Worm (Caenorhabditis elegans): ENCODE results near the gene cnc-5.

Gene cnc-5

DNA sequence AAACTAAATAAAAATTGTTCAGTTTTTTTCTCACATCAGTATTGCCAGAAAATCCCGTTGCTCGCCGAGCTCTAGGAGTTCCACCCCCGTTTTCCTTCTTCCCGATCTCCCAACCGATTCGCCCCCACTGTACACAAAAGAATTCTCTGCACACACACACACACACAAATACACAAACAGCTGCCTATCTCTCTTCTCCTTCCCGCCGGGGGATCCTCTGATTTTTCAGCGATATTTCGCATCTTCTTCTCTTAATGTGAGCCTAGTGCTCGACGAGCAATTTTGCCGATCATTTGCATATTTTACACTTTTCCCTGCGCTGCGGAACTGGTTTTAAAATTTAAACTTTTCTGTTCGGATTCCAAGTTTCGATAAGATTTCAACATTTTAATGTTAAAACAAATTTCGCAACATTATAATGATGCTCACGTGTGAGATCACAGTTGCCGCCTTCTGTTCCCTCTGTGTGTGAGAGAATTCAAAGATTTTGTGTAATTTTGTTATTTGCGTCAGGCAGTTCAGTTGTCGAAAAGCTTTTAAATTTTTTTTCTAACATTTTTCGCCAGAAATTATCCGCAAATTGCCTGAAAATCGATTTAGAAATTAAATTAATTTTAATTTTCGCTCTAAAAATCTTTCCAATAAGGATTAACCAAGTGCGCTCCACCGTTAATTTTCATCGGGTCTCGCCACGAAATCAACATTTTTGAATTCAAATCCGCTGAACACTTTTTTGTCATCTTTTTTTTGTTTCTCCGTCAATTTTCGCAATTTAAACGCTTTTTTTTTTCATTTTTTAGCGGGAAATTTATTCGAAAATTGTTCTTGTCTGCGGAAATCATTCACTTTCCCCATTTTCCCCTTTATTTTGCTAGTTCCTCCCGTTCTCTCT is 26.1 kb downstream of the cnc-5 start (continued):
- no peak for TF ChIP-seq zfp-2 (tag; optimal IDR thresholded peaks at IDR 0.05)
- TF ChIP-seq dpl-1 (GFP tag; optimal IDR thresholded peaks at IDR 0.05), result peak; percentile 87
- TF ChIP-seq aha-1 (tag), result peak; percentile 97
- no peak for TF ChIP-seq cey-2 (tag; optimal IDR thresholded peaks at IDR 0.05; ENCODE audit: borderline replicate concordance, insufficient read depth)
- TF ChIP-seq ama-1 (optimal IDR thresholded peaks at IDR 0.05), result no peak
- TF ChIP-seq dmd-8 (GFP tag; IDR thresholded peaks at IDR 0.05), result no peak
- TF ChIP-seq egl-43 (GFP tag; IDR thresholded peaks at IDR 0.05), result no peak
- TF ChIP-seq attf-4 (tag; optimal IDR thresholded peaks at IDR 0.05), result no peak
- no peak for TF ChIP-seq lin-1 (GFP tag; IDR thresholded peaks at IDR 0.05)
- TF ChIP-seq saeg-2 (GFP tag; IDR thresholded peaks at IDR 0.05), result no peak
- TF ChIP-seq gei-8 (GFP tag; optimal IDR thresholded peaks at IDR 0.05), result no peak
- no peak for TF ChIP-seq zag-1 (tag; optimal IDR thresholded peaks at IDR 0.05)

DNA sequence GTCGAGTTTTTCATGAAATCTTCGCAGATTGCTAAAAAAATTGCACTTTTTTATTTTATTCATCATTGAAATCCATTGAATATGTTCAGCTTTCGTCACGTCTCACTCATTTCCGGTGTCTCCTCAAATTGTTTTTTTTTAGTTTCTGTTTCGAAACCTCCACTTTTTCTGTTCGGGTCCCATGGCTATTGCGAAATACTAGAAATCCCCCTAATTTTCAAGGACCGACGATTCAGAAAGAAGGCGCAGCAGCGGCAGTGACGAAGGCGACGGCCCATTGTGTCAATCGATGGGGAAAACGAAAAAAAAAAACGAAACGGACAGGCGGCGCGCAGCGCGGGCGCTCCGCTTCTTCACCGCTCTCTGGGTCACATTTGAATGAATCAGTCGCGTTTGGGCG is 26.8 kb downstream of the cnc-5 start:
- TF ChIP-seq egl-43 (GFP tag; IDR thresholded peaks at IDR 0.05), result no peak
- 0 out of 2 replicates have a peak, but pooled peaks have one; percentile 28 for TF ChIP-seq D1046.2 (GFP tag; IDR thresholded peaks at IDR 0.05)
- TF ChIP-seq madf-9 (GFP tag; conservative IDR thresholded peaks at IDR 0.05), result peak; percentile 34; the same call in 1 of the 2 replicates
- TF ChIP-seq mes-2 (tag; optimal IDR thresholded peaks at IDR 0.05; ENCODE audit: poor library complexity, severe bottlenecking), result peak; percentile 34
- no peak for TF ChIP-seq lin-15B (tag; optimal IDR thresholded peaks at IDR 0.05)
- peak; percentile 46; the same call in 1 of the 2 replicates for TF ChIP-seq set-16 (GFP tag; IDR thresholded peaks at IDR 0.05)
- TF ChIP-seq ctbp-1 (GFP tag; IDR thresholded peaks at IDR 0.05), result 0 out of 2 replicates have a peak, but pooled peaks have one; percentile 13

DNA sequence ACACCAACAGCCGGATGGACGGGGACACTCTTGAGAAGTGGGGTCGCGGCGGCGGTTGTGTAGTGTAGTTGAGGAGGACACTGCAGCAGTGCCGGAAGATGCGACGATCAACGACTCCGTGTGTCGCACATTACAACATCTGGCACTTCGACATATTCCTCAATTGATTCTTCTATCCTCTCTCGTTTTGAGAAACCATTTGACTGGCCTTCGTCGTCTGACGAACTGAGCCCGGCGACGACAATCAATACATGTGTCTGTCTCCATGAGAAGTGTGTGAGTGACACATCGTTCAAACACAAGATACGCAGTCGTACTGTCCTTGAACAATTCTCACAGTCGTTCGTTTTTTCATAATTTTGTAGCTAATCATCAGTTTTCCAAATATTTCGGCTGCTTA is 27.4 kb downstream of the cnc-5 start:
- TF ChIP-seq saeg-2 (GFP tag; IDR thresholded peaks at IDR 0.05), result no peak
- TF ChIP-seq unc-62 (GFP tag; optimal IDR thresholded peaks at IDR 0.05 in 1 of 2), result peak in 1 of 2 experiments; percentile 12
- no peak for TF ChIP-seq unc-62 (tag; optimal IDR thresholded peaks at IDR 0.05)
- peak; percentile 65 for TF ChIP-seq hlh-30 (tag; optimal IDR thresholded peaks at IDR 0.05; ENCODE audit: insufficient read depth)
- peak; percentile 18 for TF ChIP-seq nhr-28 (tag; optimal IDR thresholded peaks at IDR 0.05)
- no peak for TF ChIP-seq ces-1 (GFP tag; optimal IDR thresholded peaks at IDR 0.05)
- TF ChIP-seq mes-2 (tag; optimal IDR thresholded peaks at IDR 0.05; ENCODE audit: poor library complexity, severe bottlenecking), result peak; percentile 17
- peak; percentile 43 for TF ChIP-seq mxl-3 (GFP tag; optimal IDR thresholded peaks at IDR 0.05)
- TF ChIP-seq aha-1 (tag), result peak; percentile 82
- no peak for TF ChIP-seq dpl-1 (GFP tag; optimal IDR thresholded peaks at IDR 0.05)

DNA sequence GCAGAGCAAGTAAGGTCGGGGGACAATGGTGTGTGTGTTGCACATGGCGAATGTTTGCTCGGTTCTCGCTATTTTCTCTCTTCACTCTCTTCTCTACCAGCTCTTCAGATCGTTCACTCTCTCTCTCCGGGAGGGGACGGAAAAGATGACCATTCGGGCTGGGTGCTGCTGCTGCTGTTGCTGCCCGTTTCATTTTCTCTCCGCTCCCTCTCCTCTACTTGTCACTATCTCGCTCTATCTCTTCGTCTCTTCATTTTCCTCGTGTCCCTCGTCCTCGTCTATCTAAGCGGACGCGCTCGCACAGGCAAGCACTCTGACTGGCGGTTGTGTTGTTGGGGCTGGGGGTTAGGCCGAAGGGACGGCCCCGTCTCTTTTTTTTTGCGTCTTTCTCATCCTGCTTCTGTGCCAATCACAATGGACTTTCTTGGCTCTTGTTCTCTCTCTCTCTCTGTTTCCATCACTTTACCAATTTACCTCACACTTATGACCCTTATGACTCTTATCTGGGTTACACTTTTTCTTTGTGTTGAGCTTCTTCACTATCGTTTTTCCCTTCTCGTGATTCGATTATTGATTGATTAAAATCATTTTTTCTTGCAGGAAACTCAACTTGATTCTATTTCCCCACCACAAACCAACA is 29.4 kb downstream of the cnc-5 start, which contains the start of the genes F53E2.2 and unc-60:
Gene F53E2.2 (plus strand): TSS at position 601 of the 640 bp plus-strand sequence.
Gene unc-60 (plus strand): TSS at position 601 of the 640 bp plus-strand sequence.
- TF ChIP-seq mep-1 (tag; optimal IDR thresholded peaks at IDR 0.05) (peak; percentile 77), lin-1 (GFP tag; IDR thresholded peaks at IDR 0.05) (no peak), Y75B8A.6 (GFP tag; IDR thresholded peaks at IDR 0.05) (no peak), ceh-20 (GFP tag; IDR thresholded peaks at IDR 0.05) (0 out of 2 replicates have a peak, but pooled peaks have one; percentile 29), tra-1 (GFP tag; IDR thresholded peaks at IDR 0.05) (no peak; the same call in 1 of the 2 replicates), nhr-102 (tag; optimal IDR thresholded peaks at IDR 0.05) (no peak), dmd-8 (GFP tag; IDR thresholded peaks at IDR 0.05) (no peak), arid-1 (GFP tag; conservative IDR thresholded peaks at IDR 0.05) (no peak), F37D6.2 (tag; optimal IDR thresholded peaks at IDR 0.05) (peak; percentile 42), daf-19 (GFP tag; conservative IDR thresholded peaks at IDR 0.05) (no peak), ZK546.5 (tag; optimal IDR thresholded peaks at IDR 0.05) (no peak), nhr-10 (tag; optimal IDR thresholded peaks at IDR 0.05) (no peak), T26A8.4 (GFP tag; IDR thresholded peaks at IDR 0.05) (peak; percentile 59), attf-4 (tag; optimal IDR thresholded peaks at IDR 0.05) (no peak), ceh-28 (tag; optimal IDR thresholded peaks at IDR 0.05) (no peak), lin-39 (tag; optimal IDR thresholded peaks at IDR 0.05) (no peak), R02D3.7 (tag; optimal IDR thresholded peaks at IDR 0.05) (no peak), nhr-28 (tag; optimal IDR thresholded peaks at IDR 0.05) (peak; percentile 53), vab-7 (GFP tag; IDR thresholded peaks at IDR 0.05) (0 out of 2 replicates have a peak, but pooled peaks have one; percentile 32), F26F4.8 (GFP tag; conservative IDR thresholded peaks at IDR 0.05) (no peak), dpl-1 (GFP tag; optimal IDR thresholded peaks at IDR 0.05) (peak; percentile 13), daf-8 (GFP tag; IDR thresholded peaks at IDR 0.05) (no peak), unc-39 (tag; optimal IDR thresholded peaks at IDR 0.05) (no peak), F49E8.2 (tag; optimal IDR thresholded peaks at IDR 0.05; ENCODE audit: borderline replicate concordance) (no peak)

All from whole organism, L4 larva.